Fruit fly (Drosophila melanogaster) whole organism, embryonic: ENCODE data around the gene spas.

Source experiments
- Abd-B ChIP-seq: fragments of 200-800 bp; sonication (Bioruptor generic); optimal IDR thresholded peaks from 2 replicates; lab custom pipeline; 2018; ENCODE audit warnings: missing biosample characterization, mild to moderate bottlenecking, missing genetic modification characterization, moderate library complexity
- CG10267 ChIP-seq: fragments of 200-800 bp; sonication (Bioruptor generic); optimal IDR thresholded peaks from 2 replicates; lab custom pipeline; 2018; ENCODE audit warnings: missing biosample characterization, mild to moderate bottlenecking, missing genetic modification characterization, moderate library complexity
- CG12219 ChIP-seq: fragments of 200-800 bp; sonication (Bioruptor generic); optimal IDR thresholded peaks from 3 replicates; lab custom pipeline; 2018; ENCODE audit warnings: missing biosample characterization, mild to moderate bottlenecking, missing genetic modification characterization
- CG15696 ChIP-seq: fragments of 200-800 bp; sonication (Bioruptor generic); optimal IDR thresholded peaks from 2 replicates; lab custom pipeline; 2019; ENCODE audit warnings: missing biosample characterization, mild to moderate bottlenecking, missing genetic modification characterization, moderate library complexity
- CG16779 ChIP-seq: fragments of 200-800 bp; sonication (Bioruptor generic); IDR thresholded peaks from 2 replicates; pipeline ENCODE4 v1.3.6; 2022; ENCODE audit warnings: missing biosample characterization, missing genetic modification characterization
- CG17328 ChIP-seq: fragments of 200-800 bp; sonication (Bioruptor generic); IDR thresholded peaks from 2 replicates; pipeline ENCODE4 v1.3.6; 2022; ENCODE audit warnings: missing biosample characterization, missing genetic modification characterization
- CG17361 ChIP-seq: fragments of 200-800 bp; sonication (Bioruptor generic); IDR thresholded peaks from 3 replicates; pipeline ENCODE4 v1.3.6; 2022; ENCODE audit warnings: missing biosample characterization, missing genetic modification characterization
- CG1792 ChIP-seq: fragments of 200-800 bp; sonication (Bioruptor generic); optimal IDR thresholded peaks from 2 replicates; lab custom pipeline; 2016; ENCODE audit warnings: missing biosample characterization, missing genetic modification characterization
- CG1832 ChIP-seq: fragments of 200-800 bp; sonication (Bioruptor generic); optimal IDR thresholded peaks from 2 replicates; lab custom pipeline; 2017; ENCODE audit warnings: missing biosample characterization, mild to moderate bottlenecking, missing genetic modification characterization, inconsistent platforms
- CG30403 ChIP-seq: fragments of 200-800 bp; sonication (Bioruptor generic); optimal IDR thresholded peaks from 3 replicates; lab custom pipeline; 2016; ENCODE audit warnings: missing biosample characterization, missing genetic modification characterization
- CG31441 ChIP-seq: fragments of 200-800 bp; sonication (Bioruptor generic); IDR thresholded peaks from 2 replicates; pipeline ENCODE4 v1.3.6; 2022; ENCODE audit warnings: missing biosample characterization, missing genetic modification characterization
- CG3407 ChIP-seq: fragments of 200-800 bp; sonication (Bioruptor generic); optimal IDR thresholded peaks from 2 replicates; lab custom pipeline; 2018; ENCODE audit warnings: missing biosample characterization, mild to moderate bottlenecking, missing genetic modification characterization
- CG34376 ChIP-seq: fragments of 200-800 bp; sonication (Bioruptor generic); optimal IDR thresholded peaks from 2 replicates; lab custom pipeline; 2018; ENCODE audit warnings: missing biosample characterization, mild to moderate bottlenecking, missing genetic modification characterization
- CG43689 ChIP-seq: fragments of 200-800 bp; sonication (Bioruptor generic); IDR thresholded peaks from 2 replicates; pipeline ENCODE4 v1.3.6; 2022; ENCODE audit warnings: missing biosample characterization, missing genetic modification characterization
- CG4617 ChIP-seq: fragments of 200-800 bp; sonication (Bioruptor generic); optimal IDR thresholded peaks from 3 replicates; lab custom pipeline; 2016; ENCODE audit warnings: missing biosample characterization, missing genetic modification characterization, borderline replicate concordance
- CG6175 ChIP-seq: fragments of 200-800 bp; sonication (Bioruptor generic); IDR thresholded peaks from 3 replicates; pipeline ENCODE4 v1.3.6; 2022; ENCODE audit warnings: missing biosample characterization, missing genetic modification characterization
- CG6765 ChIP-seq: fragments of 200-800 bp; sonication (Bioruptor generic); optimal IDR thresholded peaks from 3 replicates; lab custom pipeline; 2017; ENCODE audit warnings: missing biosample characterization, mild to moderate bottlenecking, missing genetic modification characterization
- CG8924 ChIP-seq: fragments of 200-800 bp; optimal IDR thresholded peaks from 3 replicates; lab custom pipeline; 2019; ENCODE audit warnings: missing biosample characterization, mild to moderate bottlenecking, missing genetic modification characterization, moderate library complexity
- CG9817 ChIP-seq: fragments of 200-800 bp; sonication (Bioruptor generic); optimal IDR thresholded peaks from 2 replicates; lab custom pipeline; 2018; ENCODE audit warnings: missing biosample characterization, mild to moderate bottlenecking, missing genetic modification characterization, moderate library complexity
- ERR ChIP-seq: fragments of 200-800 bp; sonication (Bioruptor generic); optimal IDR thresholded peaks from 2 replicates; lab custom pipeline; 2016; ENCODE audit warnings: missing biosample characterization, missing genetic modification characterization
- HLH3B ChIP-seq: fragments of 200-800 bp; sonication (Bioruptor generic); IDR thresholded peaks from 2 replicates; pipeline ENCODE4 v1.3.6; 2022; ENCODE audit warnings: missing biosample characterization, missing genetic modification characterization
- Mad ChIP-seq: fragments of 200-800 bp; sonication (Bioruptor generic); optimal IDR thresholded peaks from 2 replicates; lab custom pipeline; 2016; ENCODE audit warnings: missing biosample characterization, missing genetic modification characterization
- Oaz ChIP-seq: fragments of 200-800 bp; sonication (Bioruptor generic); IDR thresholded peaks from 2 replicates; pipeline ENCODE4 v1.3.6; 2022; ENCODE audit warnings: missing biosample characterization, missing genetic modification characterization
- Optix ChIP-seq: fragments of 200-800 bp; sonication (Bioruptor generic); IDR thresholded peaks from 3 replicates; pipeline ENCODE4 v1.3.6; 2022; ENCODE audit warnings: missing biosample characterization, missing genetic modification characterization
- Side ChIP-seq: fragments of 200-800 bp; sonication (Bioruptor generic); optimal IDR thresholded peaks from 2 replicates; lab custom pipeline; 2016; ENCODE audit warnings: missing biosample characterization, missing genetic modification characterization
- Tbp ChIP-seq: fragments of >200 bp; optimal IDR thresholded peaks from 2 replicates; lab custom pipeline; 2018; ENCODE audit warnings: missing biosample characterization, missing genetic modification characterization
- Xrp1 ChIP-seq: fragments of 200-800 bp; sonication (Bioruptor generic); IDR thresholded peaks from 2 replicates; pipeline ENCODE4 v1.3.6; 2022; ENCODE audit warnings: missing biosample characterization, missing genetic modification characterization
- YL-1 ChIP-seq: fragments of 200-800 bp; sonication (Bioruptor generic); optimal IDR thresholded peaks from 3 replicates; lab custom pipeline; 2017; ENCODE audit warnings: missing biosample characterization, mild to moderate bottlenecking, missing genetic modification characterization
- abd-A ChIP-seq: fragments of 200-800 bp; sonication (Bioruptor generic); optimal IDR thresholded peaks from 3 replicates; lab custom pipeline; 2019; ENCODE audit warnings: missing biosample characterization, mild to moderate bottlenecking, missing genetic modification characterization, moderate library complexity
- ac ChIP-seq: fragments of 200-800 bp; sonication (Bioruptor generic); optimal IDR thresholded peaks from 3 replicates; lab custom pipeline; 2017; ENCODE audit warnings: missing biosample characterization, mild to moderate bottlenecking, missing genetic modification characterization
- ase ChIP-seq: fragments of 200-800 bp; sonication (Bioruptor generic); IDR thresholded peaks from 3 replicates; pipeline ENCODE4 v1.3.6; 2022; ENCODE audit warnings: missing biosample characterization, missing genetic modification characterization
- ato ChIP-seq: fragments of 200-800 bp; sonication (Bioruptor generic); IDR thresholded peaks from 2 replicates; pipeline ENCODE4 v1.3.6; 2022; ENCODE audit warnings: missing biosample characterization, missing genetic modification characterization; ENCODE audit not compliant: partially characterized antibody
- bsh ChIP-seq, 2 experiments: fragments of 200-800 bp; sonication (Bioruptor generic); optimal IDR thresholded peaks; 2 replicates each; lab custom pipeline; 2017 to 2018; ENCODE audit warnings: mild to moderate bottlenecking in 2 of 2, missing biosample characterization in 2 of 2, missing genetic modification characterization in 2 of 2, moderate library complexity in 1 of 2
- ci ChIP-seq: fragments of 200-800 bp; sonication (Bioruptor generic); IDR thresholded peaks from 3 replicates; pipeline ENCODE4 v1.3.6; 2022; ENCODE audit warnings: missing biosample characterization, missing genetic modification characterization
- dysf ChIP-seq: fragments of 200-800 bp; sonication (Bioruptor generic); IDR thresholded peaks from 3 replicates; pipeline ENCODE4 v1.3.6; 2022; ENCODE audit warnings: missing biosample characterization, missing genetic modification characterization
- ewg ChIP-seq: fragments of 200-800 bp; sonication (Bioruptor generic); optimal IDR thresholded peaks from 3 replicates; lab custom pipeline; 2017; ENCODE audit warnings: mild to moderate bottlenecking, missing biosample characterization, missing genetic modification reagents, missing genetic modification characterization
- gro ChIP-seq: fragments of 200-800 bp; sonication (Bioruptor generic); optimal IDR thresholded peaks from 2 replicates; lab custom pipeline; 2016; ENCODE audit warnings: missing biosample characterization, missing genetic modification characterization
- kah ChIP-seq: fragments of 200-800 bp; sonication (Bioruptor generic); optimal IDR thresholded peaks from 2 replicates; lab custom pipeline; 2018; ENCODE audit warnings: missing biosample characterization, mild to moderate bottlenecking, missing genetic modification characterization
- lbe ChIP-seq: fragments of 200-800 bp; sonication (Bioruptor generic); optimal IDR thresholded peaks from 2 replicates; lab custom pipeline; 2016; ENCODE audit warnings: missing biosample characterization, mild to moderate bottlenecking, missing genetic modification characterization
- lilli ChIP-seq: fragments of 200-800 bp; sonication (Bioruptor generic); optimal IDR thresholded peaks from 3 replicates; lab custom pipeline; 2016; ENCODE audit warnings: missing biosample characterization, missing genetic modification characterization
- maf-S ChIP-seq: fragments of 200-800 bp; sonication (Bioruptor generic); optimal IDR thresholded peaks from 2 replicates; lab custom pipeline; 2016; ENCODE audit warnings: missing biosample characterization, missing genetic modification characterization
- nerfin-1 ChIP-seq: fragments of 200-800 bp; sonication (Bioruptor generic); optimal IDR thresholded peaks from 3 replicates; lab custom pipeline; 2019; ENCODE audit warnings: missing biosample characterization, mild to moderate bottlenecking, missing genetic modification characterization, moderate library complexity
- onecut ChIP-seq: fragments of 200-800 bp; sonication (Bioruptor generic); IDR thresholded peaks from 2 replicates; pipeline ENCODE4 v1.3.6; 2022; ENCODE audit warnings: missing biosample characterization, missing genetic modification characterization
- phol ChIP-seq: fragments of 200-800 bp; sonication (Bioruptor generic); optimal IDR thresholded peaks from 3 replicates; lab custom pipeline; 2018; ENCODE audit warnings: missing biosample characterization, mild to moderate bottlenecking, missing genetic modification characterization, moderate library complexity
- pros ChIP-seq: fragments of 200-800 bp; sonication (Bioruptor generic); optimal IDR thresholded peaks from 3 replicates; lab custom pipeline; 2019; ENCODE audit warnings: missing biosample characterization, mild to moderate bottlenecking, missing genetic modification characterization, moderate library complexity
- rib ChIP-seq: fragments of 200-800 bp; sonication (Bioruptor generic); IDR thresholded peaks from 2 replicates; pipeline ENCODE4 v1.3.6; 2022; ENCODE audit warnings: missing biosample characterization, missing genetic modification characterization
- row ChIP-seq: fragments of 200-800 bp; sonication (Bioruptor generic); IDR thresholded peaks from 3 replicates; pipeline ENCODE4 v1.3.6; 2022; ENCODE audit warnings: missing biosample characterization, missing genetic modification characterization
- sens ChIP-seq: fragments of 200-800 bp; sonication (Bioruptor generic); peaks from one replicate; lab custom pipeline; 2016; ENCODE audit warnings: missing biosample characterization, missing genetic modification characterization
- sob ChIP-seq: fragments of 200-800 bp; sonication (Bioruptor generic); IDR thresholded peaks from 2 replicates; pipeline ENCODE4 v1.3.6; 2022; ENCODE audit warnings: missing biosample characterization, missing genetic modification characterization
- sqz ChIP-seq: fragments of 200-800 bp; sonication (Bioruptor generic); optimal IDR thresholded peaks from 3 replicates; lab custom pipeline; 2018; ENCODE audit warnings: missing biosample characterization, mild to moderate bottlenecking, missing genetic modification characterization
- wor ChIP-seq: fragments of 200-800 bp; sonication (Bioruptor generic); IDR thresholded peaks from 2 replicates; pipeline ENCODE4 v1.3.6; 2022; ENCODE audit warnings: missing biosample characterization, missing genetic modification characterization

spas gene

DNA sequence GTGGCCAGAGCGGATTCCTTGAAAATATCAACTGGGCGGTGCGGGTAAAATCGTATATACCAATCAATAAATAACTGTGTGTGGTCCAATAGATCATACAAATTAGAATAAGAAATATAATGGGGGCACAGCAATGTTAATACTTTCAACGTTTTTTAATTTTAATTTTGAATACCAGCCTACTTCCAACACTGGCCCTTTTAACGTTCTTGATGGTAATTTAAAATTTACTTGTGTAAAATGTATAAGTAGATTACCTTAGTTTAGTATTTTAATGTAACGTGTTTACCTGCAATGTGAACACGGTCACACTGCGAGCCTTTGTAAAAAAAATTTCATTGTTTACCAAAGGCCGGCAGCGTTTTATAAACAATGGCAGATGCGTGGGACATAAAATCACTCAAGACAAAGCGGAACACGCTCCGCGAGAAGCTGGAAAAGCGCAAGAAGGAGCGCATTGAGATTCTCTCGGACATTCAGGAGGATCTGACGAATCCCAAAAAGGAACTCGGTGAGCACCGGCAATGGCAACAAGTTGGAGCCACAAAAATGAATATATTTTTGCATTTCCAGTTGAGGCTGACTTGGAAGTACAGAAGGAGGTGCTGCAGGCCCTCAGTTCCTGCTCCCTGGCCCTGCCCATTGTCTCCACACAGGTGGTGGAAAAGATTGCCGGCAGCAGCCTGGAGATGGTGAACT lies 6.0 kb upstream of the spas start, which contains the start of the genes KrT95D and Mettl3:
Gene KrT95D, minus strand, starts transcription at position 3 of the 699 bp plus-strand sequence.
Gene Mettl3, plus strand, starts transcription at position 333 of the 699 bp plus-strand sequence.
- TF ChIP-seq ci (GFP tag; lab: Robert Waterston, UW) (no peak), bsh (GFP tag; optimal IDR thresholded peaks at IDR 0.05; lab: Kevin White, UChicago) (no peak), CG6765 (GFP tag; lab: Kevin White, UChicago) (no peak), Side (GFP tag; lab: Kevin White, UChicago) (no peak), ERR (GFP tag; lab: Kevin White, UChicago) (no peak), ewg (no peak), CG34376 (GFP tag; lab: Kevin White, UChicago) (no peak), Abd-B (GFP tag; lab: Kevin White, UChicago) (peak; percentile 20), CG31441 (GFP tag; lab: Robert Waterston, UW) (no peak), dysf (GFP tag; lab: Robert Waterston, UW) (no peak), rib (GFP tag; lab: Robert Waterston, UW) (no peak), onecut (peak; percentile 21; the same call in 1 of the 2 replicates), row (GFP tag; lab: Robert Waterston, UW) (no peak), CG43689 (GFP tag; lab: Robert Waterston, UW) (no peak), Optix (no peak), lbe (GFP tag; lab: Kevin White, UChicago) (peak; percentile 63), CG8924 (tag; lab: Kevin White, UChicago) (peak; percentile 37), CG16779 (GFP tag; lab: Robert Waterston, UW) (no peak), CG1792 (peak; percentile 6), Tbp (peak; percentile 62), pros (no peak), HLH3B (no peak), kah (peak; percentile 18), wor (no peak), CG15696 (tag; lab: Kevin White, UChicago) (peak; percentile 8), abd-A (tag; lab: Kevin White, UChicago) (no peak), CG9817 (tag; lab: Kevin White, UChicago) (no peak), gro (GFP tag; lab: Kevin White, UChicago) (peak; percentile 22), CG30403 (GFP tag; lab: Kevin White, UChicago) (peak; percentile 10), CG6175 (GFP tag; lab: Robert Waterston, UW) (no peak), lilli (GFP tag; lab: Kevin White, UChicago) (peak; percentile 15), Xrp1 (no peak), CG17328 (no peak), Oaz (no peak), CG4617 (GFP tag; lab: Kevin White, UChicago) (no peak), YL-1 (GFP tag; lab: Kevin White, UChicago) (peak; percentile 28), CG17361 (GFP tag; lab: Robert Waterston, UW) (no peak), CG12219 (GFP tag; lab: Kevin White, UChicago) (no peak), maf-S (peak; percentile 36), CG3407 (GFP tag; lab: Kevin White, UChicago) (no peak), nerfin-1 (tag; lab: Kevin White, UChicago) (no peak), sens (GFP tag; lab: Kevin White, UChicago) (peak; percentile 83), CG1832 (GFP tag; lab: Kevin White, UChicago) (no peak), phol (tag; lab: Kevin White, UChicago) (peak; percentile 56), ase (GFP tag; lab: Robert Waterston, UW) (no peak), sqz (peak; percentile 99), ato (GFP tag; lab: Robert Waterston, UW) (no peak), sob (GFP tag; lab: Robert Waterston, UW) (0 out of 2 replicates have a peak, but pooled peaks have one; percentile 47), ac (GFP tag; lab: Kevin White, UChicago) (no peak), Mad (GFP tag; lab: Kevin White, UChicago) (no peak), CG10267 (tag; lab: Kevin White, UChicago) (peak; percentile 83)
